Fruit fly (Drosophila melanogaster) Kc167 (cell line): Measurements from ENCODE around the gene CG9184.

ENCODE experiments used
- insv ChIP-seq: fragments of >200 bp; optimal IDR thresholded peaks from 3 replicates; lab custom pipeline; 2018; ENCODE audit warnings: missing external identifiers
- ttk ChIP-seq: sonication (Bioruptor generic); optimal IDR thresholded peaks from 2 replicates; lab custom pipeline; 2017; ENCODE audit warnings: missing external identifiers

- no peak for TF ChIP-seq insv (lab: Kevin White, UChicago)
- TF ChIP-seq ttk (lab: Kevin White, UChicago), result no peak
These were observed 25.6 kb upstream of the CG9184 start for dm6 chr3L:1348248-1348647.
